Worm (Caenorhabditis elegans) whole organism, mixed stage, embryonic: ENCODE measurements around the gene Y57G11C.38.

Source experiments
- M03D4.4 ChIP-seq: sonication (generic microtip); optimal IDR thresholded peaks from 2 replicates; lab custom pipeline; 2017; ENCODE audit warnings: mild to moderate bottlenecking, missing genetic modification characterization, missing compliant biosample characterization
- blmp-1 ChIP-seq: fragments of 150-350 bp; optimal IDR thresholded peaks from 2 replicates; lab custom pipeline; 2014; ENCODE audit warnings: missing biosample characterization, missing genetic modification characterization
- ceh-39 ChIP-seq: fragments of 150-350 bp; optimal IDR thresholded peaks from 2 replicates; lab custom pipeline; 2014; ENCODE audit warnings: missing biosample characterization, missing genetic modification characterization
- ceh-43 ChIP-seq: fragments of 200-800 bp; sonication (Bioruptor generic); optimal IDR thresholded peaks from 2 replicates; lab custom pipeline; 2018; ENCODE audit warnings: mild to moderate bottlenecking, missing genetic modification characterization, moderate library complexity, missing compliant biosample characterization
- ceh-83 ChIP-seq: fragments of 200-800 bp; sonication (Bioruptor generic); optimal IDR thresholded peaks from 2 replicates; lab custom pipeline; 2018; ENCODE audit warnings: mild to moderate bottlenecking, missing genetic modification characterization, missing compliant biosample characterization
- ces-1 ChIP-seq: fragments of 150-350 bp; optimal IDR thresholded peaks from 2 replicates; lab custom pipeline; 2014; ENCODE audit warnings: missing biosample characterization, missing genetic modification reagents, missing genetic modification characterization
- cnd-1 ChIP-seq: fragments of 200-800 bp; sonication (Bioruptor generic); optimal IDR thresholded peaks from 2 replicates; lab custom pipeline; 2018; ENCODE audit warnings: mild to moderate bottlenecking, missing genetic modification characterization, missing compliant biosample characterization
- drap-1 ChIP-seq: fragments of 200-800 bp; sonication (Bioruptor generic); optimal IDR thresholded peaks from 3 replicates; lab custom pipeline; 2018; ENCODE audit warnings: mild to moderate bottlenecking, missing genetic modification characterization, missing compliant biosample characterization
- elt-1 ChIP-seq: sonication (generic microtip); optimal IDR thresholded peaks from 2 replicates; lab custom pipeline; 2017; ENCODE audit warnings: missing genetic modification characterization, mild to moderate bottlenecking, missing compliant biosample characterization, antibody characterized with exemption, moderate library complexity, borderline replicate concordance; ENCODE audit not compliant: insufficient read depth
- elt-3 ChIP-seq: fragments of 150-350 bp; optimal IDR thresholded peaks from 2 replicates; lab custom pipeline; 2014; ENCODE audit warnings: missing biosample characterization, missing genetic modification characterization
- ham-2 ChIP-seq: fragments of 200-800 bp; sonication (Bioruptor generic); optimal IDR thresholded peaks from 2 replicates; lab custom pipeline; 2018; ENCODE audit warnings: mild to moderate bottlenecking, missing genetic modification characterization, missing compliant biosample characterization
- hlh-1 ChIP-seq: fragments of 150-350 bp; optimal IDR thresholded peaks from 2 replicates; lab custom pipeline; 2014; ENCODE audit warnings: missing biosample characterization, missing genetic modification reagents, missing genetic modification characterization
- lin-13 ChIP-seq: fragments of 150-350 bp; optimal IDR thresholded peaks from 2 replicates; lab custom pipeline; 2014; ENCODE audit warnings: missing biosample characterization, missing genetic modification characterization
- lin-32 ChIP-seq: fragments of 200-800 bp; sonication (Bioruptor generic); optimal IDR thresholded peaks from 2 replicates; lab custom pipeline; 2018; ENCODE audit warnings: mild to moderate bottlenecking, missing genetic modification characterization, missing compliant biosample characterization
- lsy-2 ChIP-seq: fragments of 150-350 bp; optimal IDR thresholded peaks from 2 replicates; lab custom pipeline; 2014; ENCODE audit warnings: missing biosample characterization, missing genetic modification characterization
- mab-5 ChIP-seq: fragments of 150-350 bp; optimal IDR thresholded peaks from 2 replicates; lab custom pipeline; 2014; ENCODE audit warnings: missing biosample characterization, missing genetic modification characterization
- mep-1 ChIP-seq: fragments of 150-350 bp; optimal IDR thresholded peaks from 2 replicates; lab custom pipeline; 2017; ENCODE audit warnings: missing biosample characterization, missing genetic modification reagents, missing genetic modification characterization, inconsistent platforms
- nhr-12 ChIP-seq: fragments of 150-350 bp; optimal IDR thresholded peaks from 2 replicates; lab custom pipeline; 2014; ENCODE audit warnings: missing biosample characterization, missing genetic modification characterization
- nhr-237 ChIP-seq: fragments of 150-350 bp; optimal IDR thresholded peaks from 2 replicates; lab custom pipeline; 2014; ENCODE audit warnings: missing biosample characterization, missing genetic modification characterization
- nhr-28 ChIP-seq: fragments of 150-350 bp; optimal IDR thresholded peaks from 2 replicates; lab custom pipeline; 2014; ENCODE audit warnings: missing biosample characterization, missing genetic modification characterization
- nhr-76 ChIP-seq: sonication (generic microtip); optimal IDR thresholded peaks from 2 replicates; lab custom pipeline; 2017; ENCODE audit warnings: missing biosample characterization, missing genetic modification characterization
- sem-2 ChIP-seq: fragments of 200-800 bp; sonication (Bioruptor generic); optimal IDR thresholded peaks from 2 replicates; lab custom pipeline; 2018; ENCODE audit warnings: mild to moderate bottlenecking, missing genetic modification characterization, missing compliant biosample characterization
- snpc-4 ChIP-seq: fragments of 150-350 bp; optimal IDR thresholded peaks from 2 replicates; lab custom pipeline; 2014; ENCODE audit warnings: missing biosample characterization, missing genetic modification characterization
- sptf-1 ChIP-seq: sonication (generic microtip); optimal IDR thresholded peaks from 2 replicates; lab custom pipeline; 2017; ENCODE audit warnings: mild to moderate bottlenecking, missing genetic modification characterization, moderate library complexity, missing compliant biosample characterization
- tbx-8 ChIP-seq: fragments of 200-800 bp; sonication (Bioruptor generic); optimal IDR thresholded peaks from 2 replicates; lab custom pipeline; 2018; ENCODE audit warnings: mild to moderate bottlenecking, missing genetic modification characterization, moderate library complexity, missing compliant biosample characterization
- unc-120 ChIP-seq: sonication (generic microtip); optimal IDR thresholded peaks from 2 replicates; lab custom pipeline; 2017; ENCODE audit warnings: missing genetic modification characterization, missing compliant biosample characterization; ENCODE audit not compliant: poor library complexity, severe bottlenecking
- unc-39 ChIP-seq: fragments of 150-350 bp; optimal IDR thresholded peaks from 2 replicates; lab custom pipeline; 2014; ENCODE audit warnings: missing biosample characterization, missing genetic modification characterization
- unc-62 ChIP-seq: fragments of 150-350 bp; optimal IDR thresholded peaks from 2 replicates; lab custom pipeline; 2014; ENCODE audit warnings: missing biosample characterization, missing genetic modification reagents, missing genetic modification characterization
- zip-8 ChIP-seq: fragments of 150-350 bp; optimal IDR thresholded peaks from 2 replicates; lab custom pipeline; 2014; ENCODE audit warnings: missing biosample characterization, missing genetic modification characterization
- ztf-11 ChIP-seq: fragments of 150-350 bp; optimal IDR thresholded peaks from 2 replicates; lab custom pipeline; 2014; ENCODE audit warnings: missing biosample characterization, missing genetic modification characterization

Y57G11C.38 gene

ce11 chrIV:14862147-14862546, at the start of gene Y57G11C.38:
Gene Y57G11C.38, plus strand, starts transcription at chrIV:14862447.
- TF ChIP-seq snpc-4: no peak
- TF ChIP-seq nhr-237: no peak
- TF ChIP-seq ceh-83: no peak
- no peak for TF ChIP-seq cnd-1
- no peak for TF ChIP-seq hlh-1
- TF ChIP-seq ces-1: no peak
- no peak for TF ChIP-seq M03D4.4 (tag; lab: Kevin White, UChicago)
- TF ChIP-seq sem-2: no peak
- no peak for TF ChIP-seq nhr-12
- TF ChIP-seq, all 35 proteins: peak for 0

- no peak for TF ChIP-seq unc-39
- no peak for TF ChIP-seq elt-3 (tag; lab: Kevin White, UChicago)
- no peak for TF ChIP-seq unc-120 (tag; lab: Kevin White, UChicago)
- TF ChIP-seq zip-8 (tag; lab: Kevin White, UChicago): no peak
- TF ChIP-seq M03D4.4 (tag; lab: Kevin White, UChicago): no peak
- TF ChIP-seq lin-32: no peak
- TF ChIP-seq nhr-237: no peak
- TF ChIP-seq blmp-1 (tag; lab: Kevin White, UChicago): no peak
- no peak for TF ChIP-seq sem-2
- TF ChIP-seq ceh-83: no peak
- TF ChIP-seq snpc-4: no peak
- TF ChIP-seq sptf-1 (tag; lab: Kevin White, UChicago): no peak
- no peak for TF ChIP-seq nhr-28 (tag; lab: Kevin White, UChicago)
Measured at ce11 chrIV:14816288-14816687, 46.0 kb upstream of the Y57G11C.38 start, which contains the start of gene Y57G11C.46. Gene Y57G11C.46, minus strand, starts transcription at chrIV:14816388.

- TF ChIP-seq ceh-43 (GFP tag; lab: Kevin White, UChicago): no peak
- no peak for TF ChIP-seq M03D4.4 (tag; lab: Kevin White, UChicago)
- no peak for TF ChIP-seq ceh-83
- no peak for TF ChIP-seq lin-13 (tag; lab: Kevin White, UChicago)
- no peak for TF ChIP-seq mep-1
- TF ChIP-seq ces-1: peak; percentile 37
Measured at ce11 chrIV:14822267-14822666, 40.0 kb upstream of the Y57G11C.38 start.

ce11 chrIV:14824201-14824600, 38.0 kb upstream of the Y57G11C.38 start:
- TF ChIP-seq unc-120 (tag; lab: Kevin White, UChicago) (no peak), hlh-1 (no peak), snpc-4 (no peak), elt-1 (tag; lab: Kevin White, UChicago) (no peak)

ce11 chrIV:14824878-14825352, 37.3 kb upstream of the Y57G11C.38 start, which contains the start of gene sec-61.A:
Gene sec-61.A, minus strand, starts transcription at chrIV:14825264.
- no peak for TF ChIP-seq nhr-28 (tag; lab: Kevin White, UChicago)
- peak; percentile 83 for TF ChIP-seq nhr-237
- peak; percentile 61 for TF ChIP-seq M03D4.4 (tag; lab: Kevin White, UChicago)
- TF ChIP-seq elt-1 (tag; lab: Kevin White, UChicago): no peak
- peak; percentile 41 for TF ChIP-seq drap-1 (GFP tag; lab: Kevin White, UChicago)
- TF ChIP-seq unc-39: no peak
- TF ChIP-seq lin-13 (tag; lab: Kevin White, UChicago): peak; percentile 68
- peak; percentile 64 for TF ChIP-seq ces-1
- peak; percentile 97 for TF ChIP-seq lsy-2
- TF ChIP-seq sptf-1 (tag; lab: Kevin White, UChicago): peak; percentile 49
- peak; percentile 35 for TF ChIP-seq ceh-83
- TF ChIP-seq mab-5 (tag; lab: Kevin White, UChicago): no peak
- TF ChIP-seq nhr-12: no peak
- no peak for TF ChIP-seq nhr-76 (tag; lab: Kevin White, UChicago)
- TF ChIP-seq tbx-8: no peak
- no peak for TF ChIP-seq ztf-11 (tag; lab: Kevin White, UChicago)
- no peak for TF ChIP-seq unc-62 (GFP tag; lab: Kevin White, UChicago)
- no peak for TF ChIP-seq zip-8 (tag; lab: Kevin White, UChicago)
- TF ChIP-seq ham-2 (GFP tag; lab: Kevin White, UChicago): no peak
- peak; percentile 69 for TF ChIP-seq ceh-39
- TF ChIP-seq ceh-43 (GFP tag; lab: Kevin White, UChicago): no peak
- no peak for TF ChIP-seq snpc-4
- peak; percentile 46 for TF ChIP-seq unc-120 (tag; lab: Kevin White, UChicago)
- TF ChIP-seq cnd-1: peak; percentile 46
- peak; percentile 35 for TF ChIP-seq mep-1
- TF ChIP-seq hlh-1: no peak

ce11 chrIV:14825379-14825778, 36.9 kb upstream of the Y57G11C.38 start, which contains the start of gene rps-18:
Gene rps-18, plus strand, starts transcription at chrIV:14825679.
- no peak for TF ChIP-seq lin-13 (tag; lab: Kevin White, UChicago)
- TF ChIP-seq lin-32: no peak
- TF ChIP-seq, all 35 proteins: peak for 0
